Fruit fly (Drosophila melanogaster): ENCODE data around the gene CG32365.
A peak's percentile ranks its signal among the peaks of the same experiment; 100 is the strongest.

dm6 chr3L:7836633-7837394, 32.0 kb upstream of the CG32365 start:
- TF ChIP-seq CG6276 (GFP tag; optimal IDR thresholded peaks at IDR 0.05) (peak; percentile 33), ss (GFP tag; optimal IDR thresholded peaks at IDR 0.05) (peak in 1 of 2 experiments; percentile 28)
